Fruit fly (Drosophila melanogaster) Kc167 (cell line): ENCODE data around the gene CG43725.

Experiments used
- Myc ChIP-seq: fragments of >200 bp; optimal IDR thresholded peaks from 2 replicates; lab custom pipeline; 2017; ENCODE audit warnings: missing external identifiers
- h ChIP-seq: fragments of >200 bp; optimal IDR thresholded peaks from 3 replicates; lab custom pipeline; 2018; ENCODE audit warnings: missing external identifiers
- insv ChIP-seq: fragments of >200 bp; optimal IDR thresholded peaks from 3 replicates; lab custom pipeline; 2018; ENCODE audit warnings: missing external identifiers
- psq ChIP-seq: fragments of >200 bp; optimal IDR thresholded peaks from 2 replicates; lab custom pipeline; 2017; ENCODE audit warnings: missing external identifiers
- ttk ChIP-seq: sonication (Bioruptor generic); optimal IDR thresholded peaks from 2 replicates; lab custom pipeline; 2017; ENCODE audit warnings: missing external identifiers

DNA sequence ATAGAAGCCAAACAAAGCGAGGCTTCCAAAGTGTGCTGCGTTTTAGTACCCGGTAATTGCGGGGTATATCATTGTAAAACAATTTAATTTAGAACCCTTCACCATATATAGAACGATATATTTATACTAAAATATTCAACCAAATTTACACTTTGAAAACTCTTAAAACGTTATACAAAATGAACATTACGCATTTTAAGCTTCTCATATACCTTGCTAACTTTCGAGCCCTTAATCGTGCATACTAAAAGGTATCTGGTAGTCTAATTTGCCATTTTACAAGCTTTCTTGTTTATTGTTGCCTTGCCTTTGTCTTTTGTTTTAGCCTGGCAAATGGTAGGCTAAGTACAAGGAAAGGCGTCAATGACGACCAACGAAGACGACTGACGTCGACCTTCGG lies 7.3 kb upstream of the CG43725 start:
- TF ChIP-seq h (lab: Kevin White, UChicago) = no peak
- no peak for TF ChIP-seq insv
- no peak for TF ChIP-seq ttk
- TF ChIP-seq psq (lab: Kevin White, UChicago) = no peak
- TF ChIP-seq Myc (lab: Kevin White, UChicago) = no peak
